Worm (Caenorhabditis elegans) whole organism, mixed stage, embryonic: ENCODE data around the gene srh-47.

Source experiments
- bed-3 ChIP-seq: fragments of 200-800 bp; sonication (Bioruptor generic); optimal IDR thresholded peaks from 3 replicates; lab custom pipeline; 2018; ENCODE audit warnings: mild to moderate bottlenecking, missing genetic modification characterization, moderate library complexity, missing compliant biosample characterization
- blmp-1 ChIP-seq: fragments of 150-350 bp; optimal IDR thresholded peaks from 2 replicates; lab custom pipeline; 2014; ENCODE audit warnings: missing biosample characterization, missing genetic modification characterization
- ceh-39 ChIP-seq: fragments of 150-350 bp; optimal IDR thresholded peaks from 2 replicates; lab custom pipeline; 2014; ENCODE audit warnings: missing biosample characterization, missing genetic modification characterization
- ceh-83 ChIP-seq: fragments of 200-800 bp; sonication (Bioruptor generic); optimal IDR thresholded peaks from 2 replicates; lab custom pipeline; 2018; ENCODE audit warnings: mild to moderate bottlenecking, missing genetic modification characterization, missing compliant biosample characterization
- ces-1 ChIP-seq: fragments of 150-350 bp; optimal IDR thresholded peaks from 2 replicates; lab custom pipeline; 2014; ENCODE audit warnings: missing biosample characterization, missing genetic modification reagents, missing genetic modification characterization
- drap-1 ChIP-seq: fragments of 200-800 bp; sonication (Bioruptor generic); optimal IDR thresholded peaks from 3 replicates; lab custom pipeline; 2018; ENCODE audit warnings: mild to moderate bottlenecking, missing genetic modification characterization, missing compliant biosample characterization
- elt-1 ChIP-seq: sonication (generic microtip); optimal IDR thresholded peaks from 2 replicates; lab custom pipeline; 2017; ENCODE audit warnings: missing genetic modification characterization, mild to moderate bottlenecking, missing compliant biosample characterization, antibody characterized with exemption, moderate library complexity, borderline replicate concordance; ENCODE audit not compliant: insufficient read depth
- flh-1 ChIP-seq: fragments of 200-800 bp; sonication (Bioruptor generic); optimal IDR thresholded peaks from 2 replicates; lab custom pipeline; 2018; ENCODE audit warnings: mild to moderate bottlenecking, missing genetic modification characterization, moderate library complexity, missing compliant biosample characterization
- ham-2 ChIP-seq: fragments of 200-800 bp; sonication (Bioruptor generic); optimal IDR thresholded peaks from 2 replicates; lab custom pipeline; 2018; ENCODE audit warnings: mild to moderate bottlenecking, missing genetic modification characterization, missing compliant biosample characterization
- hlh-1 ChIP-seq: fragments of 150-350 bp; optimal IDR thresholded peaks from 2 replicates; lab custom pipeline; 2014; ENCODE audit warnings: missing biosample characterization, missing genetic modification reagents, missing genetic modification characterization
- lin-13 ChIP-seq: fragments of 150-350 bp; optimal IDR thresholded peaks from 2 replicates; lab custom pipeline; 2014; ENCODE audit warnings: missing biosample characterization, missing genetic modification characterization
- lin-32 ChIP-seq: fragments of 200-800 bp; sonication (Bioruptor generic); optimal IDR thresholded peaks from 2 replicates; lab custom pipeline; 2018; ENCODE audit warnings: mild to moderate bottlenecking, missing genetic modification characterization, missing compliant biosample characterization
- lsy-2 ChIP-seq: fragments of 150-350 bp; optimal IDR thresholded peaks from 2 replicates; lab custom pipeline; 2014; ENCODE audit warnings: missing biosample characterization, missing genetic modification characterization
- mab-5 ChIP-seq: fragments of 150-350 bp; optimal IDR thresholded peaks from 2 replicates; lab custom pipeline; 2014; ENCODE audit warnings: missing biosample characterization, missing genetic modification characterization
- mep-1 ChIP-seq: fragments of 150-350 bp; optimal IDR thresholded peaks from 2 replicates; lab custom pipeline; 2017; ENCODE audit warnings: missing biosample characterization, missing genetic modification reagents, missing genetic modification characterization, inconsistent platforms
- mls-2 ChIP-seq: sonication (generic microtip); optimal IDR thresholded peaks from 2 replicates; lab custom pipeline; 2016; ENCODE audit warnings: mild to moderate bottlenecking, missing genetic modification characterization, moderate library complexity, missing compliant biosample characterization
- nhr-12 ChIP-seq: fragments of 150-350 bp; optimal IDR thresholded peaks from 2 replicates; lab custom pipeline; 2014; ENCODE audit warnings: missing biosample characterization, missing genetic modification characterization
- nhr-2 ChIP-seq: fragments of 150-350 bp; optimal IDR thresholded peaks from 2 replicates; lab custom pipeline; 2014; ENCODE audit warnings: missing biosample characterization, missing genetic modification characterization
- nhr-28 ChIP-seq: fragments of 150-350 bp; optimal IDR thresholded peaks from 2 replicates; lab custom pipeline; 2014; ENCODE audit warnings: missing biosample characterization, missing genetic modification characterization
- pha-4 ChIP-seq: fragments of 150-350 bp; optimal IDR thresholded peaks from 2 replicates; lab custom pipeline; 2018; ENCODE audit warnings: missing biosample characterization, missing genetic modification reagents, missing genetic modification characterization
- sem-2 ChIP-seq: fragments of 200-800 bp; sonication (Bioruptor generic); optimal IDR thresholded peaks from 2 replicates; lab custom pipeline; 2018; ENCODE audit warnings: mild to moderate bottlenecking, missing genetic modification characterization, missing compliant biosample characterization
- snpc-4 ChIP-seq: fragments of 150-350 bp; optimal IDR thresholded peaks from 2 replicates; lab custom pipeline; 2014; ENCODE audit warnings: missing biosample characterization, missing genetic modification characterization
- sptf-1 ChIP-seq: sonication (generic microtip); optimal IDR thresholded peaks from 2 replicates; lab custom pipeline; 2017; ENCODE audit warnings: mild to moderate bottlenecking, missing genetic modification characterization, moderate library complexity, missing compliant biosample characterization
- unc-120 ChIP-seq: sonication (generic microtip); optimal IDR thresholded peaks from 2 replicates; lab custom pipeline; 2017; ENCODE audit warnings: missing genetic modification characterization, missing compliant biosample characterization; ENCODE audit not compliant: poor library complexity, severe bottlenecking
- unc-39 ChIP-seq: fragments of 150-350 bp; optimal IDR thresholded peaks from 2 replicates; lab custom pipeline; 2014; ENCODE audit warnings: missing biosample characterization, missing genetic modification characterization
- zip-8 ChIP-seq: fragments of 150-350 bp; optimal IDR thresholded peaks from 2 replicates; lab custom pipeline; 2014; ENCODE audit warnings: missing biosample characterization, missing genetic modification characterization

Gene srh-47

DNA sequence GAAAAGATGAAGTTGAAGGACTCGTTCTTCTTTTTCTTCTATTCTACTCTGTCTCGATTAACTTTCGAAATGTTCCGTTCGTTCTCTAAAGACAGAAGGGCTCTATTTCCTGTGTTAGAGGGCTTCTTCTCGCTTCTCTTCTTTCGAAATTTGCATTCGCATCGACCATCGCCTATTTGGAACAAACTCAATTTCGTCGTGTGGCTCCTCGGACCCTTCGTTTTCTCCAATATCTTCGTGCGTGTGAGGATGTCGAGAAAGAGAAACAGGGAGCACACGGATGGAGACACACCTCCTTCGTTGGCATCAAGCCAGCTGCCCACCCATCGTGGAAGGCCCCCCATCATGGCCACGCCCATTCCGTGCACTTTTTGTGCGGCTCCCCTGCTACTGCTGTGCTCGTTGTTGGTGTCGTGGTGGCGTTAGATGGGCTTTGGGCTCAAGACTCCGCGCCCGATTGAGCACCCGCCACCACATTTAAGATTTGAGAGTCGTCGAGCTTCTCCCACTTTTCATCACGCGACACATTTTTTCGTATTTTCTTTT, 40.8 kb upstream of the srh-47 start:
- TF ChIP-seq ces-1 (GFP tag; lab: Kevin White, UChicago) (peak; percentile 95), unc-120 (no peak), mls-2 (tag; lab: Kevin White, UChicago) (peak; percentile 43)
- TF ChIP-seq, all 35 proteins: peak for 2

DNA sequence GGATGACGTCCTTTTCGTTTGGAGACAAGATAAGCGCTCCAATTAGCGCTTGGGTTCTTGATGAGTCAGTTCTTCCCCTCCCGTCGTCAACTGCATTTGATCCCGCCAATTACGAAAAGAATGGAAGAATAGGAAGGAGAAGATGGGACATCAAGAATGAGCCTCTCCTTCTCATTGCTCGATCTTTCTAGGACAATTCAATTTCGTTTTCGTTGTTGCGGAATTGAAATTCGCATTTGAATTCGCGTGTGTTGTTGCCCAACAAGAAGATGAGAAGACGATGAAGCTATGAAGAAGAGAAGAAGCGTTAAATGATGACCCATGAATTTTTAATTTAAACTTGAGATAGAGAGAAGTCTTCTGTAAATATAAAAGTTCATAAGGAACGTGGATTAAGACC, 36.4 kb upstream of the srh-47 start:
- TF ChIP-seq sem-2 (GFP tag; lab: Kevin White, UChicago) = no peak
- TF ChIP-seq nhr-28 = no peak
- TF ChIP-seq ces-1 (GFP tag; lab: Kevin White, UChicago) = peak; percentile 91
- no peak for TF ChIP-seq mep-1
- no peak for TF ChIP-seq ham-2 (GFP tag; lab: Kevin White, UChicago)

DNA sequence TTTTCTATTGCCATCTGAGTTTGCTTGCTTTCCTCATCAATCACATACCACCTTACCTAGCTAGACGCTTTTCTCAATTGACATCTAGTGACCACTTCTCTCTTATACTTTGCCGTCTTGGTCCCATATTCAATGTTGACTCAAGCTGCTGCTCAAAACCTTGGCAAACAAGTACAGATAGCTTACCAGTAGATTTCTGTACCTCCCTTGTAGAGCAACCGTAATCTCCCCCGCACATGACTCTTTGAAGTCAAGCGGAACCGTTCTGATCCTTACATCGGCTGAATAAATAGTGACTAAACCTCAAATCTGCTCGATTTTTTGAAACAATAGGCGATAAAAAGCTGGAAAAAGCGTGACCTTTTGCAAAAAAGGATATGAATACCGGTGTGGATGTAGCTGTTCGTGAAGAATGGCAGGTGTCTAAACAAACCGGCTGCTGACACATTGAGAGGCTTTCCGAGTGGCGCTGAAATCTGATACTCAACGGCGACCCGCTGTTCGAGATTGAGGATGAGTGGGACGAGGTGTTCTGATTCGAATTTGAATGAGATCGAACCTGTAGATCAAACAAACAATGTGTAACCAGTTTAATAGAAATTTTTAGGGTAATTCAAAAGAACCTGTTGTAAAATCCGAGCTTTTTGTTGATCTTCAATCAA, 35.4 kb upstream of the srh-47 start:
- peak; percentile 4 for TF ChIP-seq pha-4
- TF ChIP-seq nhr-2 (tag; lab: Kevin White, UChicago) = peak; percentile 8
- TF ChIP-seq sptf-1 (tag; lab: Kevin White, UChicago) = no peak

DNA sequence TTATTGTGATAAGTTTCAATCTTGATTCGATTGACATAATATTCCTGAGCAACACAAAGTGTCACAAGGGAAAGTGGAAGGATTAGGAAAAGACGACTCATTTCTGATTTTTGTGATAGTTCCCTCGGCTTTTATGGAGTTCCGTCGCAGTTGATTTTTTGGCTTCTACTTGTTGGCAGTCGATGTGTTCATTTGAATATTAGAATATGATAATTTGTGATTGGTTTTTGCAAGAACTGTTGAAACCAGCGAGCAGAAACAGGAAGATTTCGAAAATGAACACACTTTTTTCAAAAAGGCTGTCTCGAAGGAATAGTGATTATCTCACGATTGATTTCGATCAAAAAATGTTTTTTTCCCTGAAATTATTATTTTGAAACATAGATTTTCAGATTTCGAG, 33.8 kb upstream of the srh-47 start, which contains the start of gene T02E9.6:
Gene T02E9.6, minus strand, starts transcription at position 101 of the 400 bp plus-strand sequence.
- TF ChIP-seq mab-5 (no peak), snpc-4 (tag; lab: Kevin White, UChicago) (no peak), ham-2 (GFP tag; lab: Kevin White, UChicago) (no peak), mep-1 (no peak), flh-1 (no peak), ceh-39 (tag; lab: Kevin White, UChicago) (no peak), lin-13 (no peak), unc-120 (no peak)

DNA sequence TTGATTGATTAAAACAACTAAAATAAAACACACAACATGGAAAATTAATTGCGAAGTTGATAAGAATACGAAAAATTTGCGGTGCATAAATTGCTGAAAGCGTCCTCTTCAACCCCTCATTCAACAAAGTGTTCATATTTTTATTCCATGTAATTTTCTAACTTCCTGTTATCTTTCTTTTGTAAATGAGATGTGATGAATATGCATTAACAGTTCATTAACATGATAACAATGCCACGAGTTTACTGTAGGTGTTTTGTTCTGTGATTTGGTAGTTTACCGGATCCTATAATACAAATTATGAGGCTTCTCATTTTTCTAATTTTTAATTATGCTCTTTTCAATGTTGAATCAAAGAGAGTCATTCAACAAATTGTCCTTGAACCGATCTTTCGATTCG, 28.7 kb upstream of the srh-47 start, which contains the start of gene F47G9.6:
Gene F47G9.6, plus strand, starts transcription at position 301 of the 400 bp plus-strand sequence.
- no peak for TF ChIP-seq unc-120

DNA sequence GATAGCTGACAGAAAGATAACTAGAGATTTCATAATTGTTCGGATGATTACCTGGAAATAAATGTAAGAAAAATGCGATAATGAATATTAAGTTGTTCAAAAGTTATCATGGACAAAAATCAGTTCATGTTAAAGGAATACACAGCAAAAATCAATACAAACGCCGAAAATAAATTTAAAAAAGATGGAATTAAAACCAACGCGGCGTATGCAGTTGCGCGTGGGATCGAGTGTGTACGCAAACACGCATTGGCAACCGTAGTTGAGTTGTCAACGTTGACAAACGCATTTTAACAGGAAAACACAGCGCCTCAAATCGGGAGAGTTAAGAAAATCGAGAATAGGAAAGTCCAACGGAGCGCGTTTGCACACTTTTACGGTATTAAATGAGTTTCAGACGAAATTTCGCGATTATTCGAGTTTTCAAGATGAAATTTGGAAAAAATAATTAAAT, 26.5 kb upstream of the srh-47 start, which contains the start of gene tmed-10:
Gene tmed-10, minus strand, starts transcription at position 51 of the 454 bp plus-strand sequence.
- TF ChIP-seq nhr-2 (tag; lab: Kevin White, UChicago) (no peak), hlh-1 (tag; lab: Kevin White, UChicago) (peak; percentile 22), mls-2 (tag; lab: Kevin White, UChicago) (no peak), elt-1 (tag; lab: Kevin White, UChicago) (no peak), lin-13 (peak; percentile 6), mep-1 (peak; percentile 34), zip-8 (no peak), ham-2 (GFP tag; lab: Kevin White, UChicago) (no peak), snpc-4 (tag; lab: Kevin White, UChicago) (no peak), bed-3 (GFP tag; lab: Kevin White, UChicago) (no peak), lsy-2 (peak; percentile 88), pha-4 (peak; percentile 6), nhr-28 (no peak), flh-1 (no peak), unc-120 (peak; percentile 12), unc-39 (tag; lab: Kevin White, UChicago) (no peak), ces-1 (GFP tag; lab: Kevin White, UChicago) (peak; percentile 70), nhr-12 (tag; lab: Kevin White, UChicago) (no peak)

DNA sequence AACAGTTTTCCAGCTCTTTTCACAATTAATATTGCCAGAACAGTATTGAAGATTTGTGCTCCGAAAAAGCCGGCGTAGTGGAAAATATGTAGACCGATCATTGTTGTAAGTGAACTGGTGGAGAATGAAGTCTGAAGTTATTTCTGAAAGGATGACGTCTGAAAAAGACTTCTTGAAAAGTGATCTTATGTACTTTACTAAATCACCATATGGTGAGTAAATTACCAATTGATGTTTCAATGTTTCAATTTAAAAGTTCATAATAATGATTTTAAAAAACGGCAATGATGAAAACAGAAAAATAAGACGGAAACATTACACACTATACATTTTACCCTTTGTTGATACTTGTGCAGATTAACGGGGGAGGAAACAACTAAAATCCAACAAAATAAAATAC, 23.3 kb upstream of the srh-47 start, which contains the start of gene str-141:
Gene str-141, minus strand, starts transcription at position 101 of the 400 bp plus-strand sequence.
- no peak for TF ChIP-seq pha-4
- no peak for TF ChIP-seq blmp-1
- TF ChIP-seq lin-32 = no peak
- TF ChIP-seq snpc-4 (tag; lab: Kevin White, UChicago) = no peak
- no peak for TF ChIP-seq drap-1 (GFP tag; lab: Kevin White, UChicago)
- no peak for TF ChIP-seq bed-3 (GFP tag; lab: Kevin White, UChicago)
- no peak for TF ChIP-seq ceh-83 (GFP tag; lab: Kevin White, UChicago)
- TF ChIP-seq ceh-39 (tag; lab: Kevin White, UChicago) = no peak
